Worm (Caenorhabditis elegans) whole organism, mixed stage, embryonic: ENCODE results near the gene fbxb-52.

Experiments used
- bed-3 ChIP-seq: fragments of 200-800 bp; sonication (Bioruptor generic); optimal IDR thresholded peaks from 3 replicates; lab custom pipeline; 2018; ENCODE audit warnings: mild to moderate bottlenecking, missing genetic modification characterization, moderate library complexity, missing compliant biosample characterization
- blmp-1 ChIP-seq: fragments of 150-350 bp; optimal IDR thresholded peaks from 2 replicates; lab custom pipeline; 2014; ENCODE audit warnings: missing biosample characterization, missing genetic modification characterization
- ceh-39 ChIP-seq: fragments of 150-350 bp; optimal IDR thresholded peaks from 2 replicates; lab custom pipeline; 2014; ENCODE audit warnings: missing biosample characterization, missing genetic modification characterization
- ceh-43 ChIP-seq: fragments of 200-800 bp; sonication (Bioruptor generic); optimal IDR thresholded peaks from 2 replicates; lab custom pipeline; 2018; ENCODE audit warnings: mild to moderate bottlenecking, missing genetic modification characterization, moderate library complexity, missing compliant biosample characterization
- ceh-83 ChIP-seq: fragments of 200-800 bp; sonication (Bioruptor generic); optimal IDR thresholded peaks from 2 replicates; lab custom pipeline; 2018; ENCODE audit warnings: mild to moderate bottlenecking, missing genetic modification characterization, missing compliant biosample characterization
- ces-1 ChIP-seq: fragments of 150-350 bp; optimal IDR thresholded peaks from 2 replicates; lab custom pipeline; 2014; ENCODE audit warnings: missing biosample characterization, missing genetic modification reagents, missing genetic modification characterization
- cnd-1 ChIP-seq: fragments of 200-800 bp; sonication (Bioruptor generic); optimal IDR thresholded peaks from 2 replicates; lab custom pipeline; 2018; ENCODE audit warnings: mild to moderate bottlenecking, missing genetic modification characterization, missing compliant biosample characterization
- drap-1 ChIP-seq: fragments of 200-800 bp; sonication (Bioruptor generic); optimal IDR thresholded peaks from 3 replicates; lab custom pipeline; 2018; ENCODE audit warnings: mild to moderate bottlenecking, missing genetic modification characterization, missing compliant biosample characterization
- elt-3 ChIP-seq: fragments of 150-350 bp; optimal IDR thresholded peaks from 2 replicates; lab custom pipeline; 2014; ENCODE audit warnings: missing biosample characterization, missing genetic modification characterization
- ham-2 ChIP-seq: fragments of 200-800 bp; sonication (Bioruptor generic); optimal IDR thresholded peaks from 2 replicates; lab custom pipeline; 2018; ENCODE audit warnings: mild to moderate bottlenecking, missing genetic modification characterization, missing compliant biosample characterization
- hlh-1 ChIP-seq: fragments of 150-350 bp; optimal IDR thresholded peaks from 2 replicates; lab custom pipeline; 2014; ENCODE audit warnings: missing biosample characterization, missing genetic modification reagents, missing genetic modification characterization
- lin-13 ChIP-seq: fragments of 150-350 bp; optimal IDR thresholded peaks from 2 replicates; lab custom pipeline; 2014; ENCODE audit warnings: missing biosample characterization, missing genetic modification characterization
- lin-32 ChIP-seq: fragments of 200-800 bp; sonication (Bioruptor generic); optimal IDR thresholded peaks from 2 replicates; lab custom pipeline; 2018; ENCODE audit warnings: mild to moderate bottlenecking, missing genetic modification characterization, missing compliant biosample characterization
- mep-1 ChIP-seq: fragments of 150-350 bp; optimal IDR thresholded peaks from 2 replicates; lab custom pipeline; 2017; ENCODE audit warnings: missing biosample characterization, missing genetic modification reagents, missing genetic modification characterization, inconsistent platforms
- mls-2 ChIP-seq: sonication (generic microtip); optimal IDR thresholded peaks from 2 replicates; lab custom pipeline; 2016; ENCODE audit warnings: mild to moderate bottlenecking, missing genetic modification characterization, moderate library complexity, missing compliant biosample characterization
- nhr-12 ChIP-seq: fragments of 150-350 bp; optimal IDR thresholded peaks from 2 replicates; lab custom pipeline; 2014; ENCODE audit warnings: missing biosample characterization, missing genetic modification characterization
- nhr-2 ChIP-seq: fragments of 150-350 bp; optimal IDR thresholded peaks from 2 replicates; lab custom pipeline; 2014; ENCODE audit warnings: missing biosample characterization, missing genetic modification characterization
- nhr-237 ChIP-seq: fragments of 150-350 bp; optimal IDR thresholded peaks from 2 replicates; lab custom pipeline; 2014; ENCODE audit warnings: missing biosample characterization, missing genetic modification characterization
- nhr-76 ChIP-seq: sonication (generic microtip); optimal IDR thresholded peaks from 2 replicates; lab custom pipeline; 2017; ENCODE audit warnings: missing biosample characterization, missing genetic modification characterization
- pha-4 ChIP-seq: fragments of 150-350 bp; optimal IDR thresholded peaks from 2 replicates; lab custom pipeline; 2018; ENCODE audit warnings: missing biosample characterization, missing genetic modification reagents, missing genetic modification characterization
- sem-2 ChIP-seq: fragments of 200-800 bp; sonication (Bioruptor generic); optimal IDR thresholded peaks from 2 replicates; lab custom pipeline; 2018; ENCODE audit warnings: mild to moderate bottlenecking, missing genetic modification characterization, missing compliant biosample characterization
- snpc-4 ChIP-seq: fragments of 150-350 bp; optimal IDR thresholded peaks from 2 replicates; lab custom pipeline; 2014; ENCODE audit warnings: missing biosample characterization, missing genetic modification characterization
- sptf-1 ChIP-seq: sonication (generic microtip); optimal IDR thresholded peaks from 2 replicates; lab custom pipeline; 2017; ENCODE audit warnings: mild to moderate bottlenecking, missing genetic modification characterization, moderate library complexity, missing compliant biosample characterization
- tbx-8 ChIP-seq: fragments of 200-800 bp; sonication (Bioruptor generic); optimal IDR thresholded peaks from 2 replicates; lab custom pipeline; 2018; ENCODE audit warnings: mild to moderate bottlenecking, missing genetic modification characterization, moderate library complexity, missing compliant biosample characterization
- unc-120 ChIP-seq: sonication (generic microtip); optimal IDR thresholded peaks from 2 replicates; lab custom pipeline; 2017; ENCODE audit warnings: missing genetic modification characterization, missing compliant biosample characterization; ENCODE audit not compliant: poor library complexity, severe bottlenecking
- unc-39 ChIP-seq: fragments of 150-350 bp; optimal IDR thresholded peaks from 2 replicates; lab custom pipeline; 2014; ENCODE audit warnings: missing biosample characterization, missing genetic modification characterization
- zip-8 ChIP-seq: fragments of 150-350 bp; optimal IDR thresholded peaks from 2 replicates; lab custom pipeline; 2014; ENCODE audit warnings: missing biosample characterization, missing genetic modification characterization

The fbxb-52 gene

DNA sequence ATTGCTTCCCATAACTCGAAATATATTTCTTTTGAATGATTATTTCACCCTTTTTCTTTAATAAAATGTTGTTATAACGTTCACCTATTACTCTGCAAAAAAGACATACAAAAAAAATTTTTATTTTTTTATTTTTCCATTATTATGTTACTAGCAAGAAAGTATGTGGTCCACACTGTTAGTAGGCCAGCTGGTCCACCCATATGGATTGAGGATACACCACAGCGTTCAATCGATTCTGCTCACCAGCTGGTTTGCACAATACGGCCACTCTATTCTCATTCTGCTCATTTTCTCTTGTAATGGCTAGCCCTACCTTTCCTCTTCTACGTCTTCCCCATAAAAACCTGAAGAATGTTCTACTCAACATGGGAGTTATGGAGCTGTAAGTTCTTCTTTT lies 11.8 kb downstream of the fbxb-52 start, which contains the start of gene fbxb-44:
Gene fbxb-44, plus strand, starts transcription at position 301 of the 400 bp plus-strand sequence.
- no peak for TF ChIP-seq blmp-1
- no peak for TF ChIP-seq elt-3 (tag; lab: Kevin White, UChicago)
- TF ChIP-seq drap-1 (GFP tag; lab: Kevin White, UChicago), result no peak
- peak; percentile 34 for TF ChIP-seq cnd-1 (tag; lab: Kevin White, UChicago)
- no peak for TF ChIP-seq nhr-2 (tag; lab: Kevin White, UChicago)
- TF ChIP-seq mls-2 (tag; lab: Kevin White, UChicago), result no peak

ce11 chrII:1537321-1537720 lies 13.1 kb downstream of the fbxb-52 start, which contains the start of gene fbxb-42:
Gene fbxb-42 (plus strand): TSS chrII:1537621.
- TF ChIP-seq cnd-1 (tag; lab: Kevin White, UChicago) (peak; percentile 48), nhr-12 (tag; lab: Kevin White, UChicago) (no peak)

DNA sequence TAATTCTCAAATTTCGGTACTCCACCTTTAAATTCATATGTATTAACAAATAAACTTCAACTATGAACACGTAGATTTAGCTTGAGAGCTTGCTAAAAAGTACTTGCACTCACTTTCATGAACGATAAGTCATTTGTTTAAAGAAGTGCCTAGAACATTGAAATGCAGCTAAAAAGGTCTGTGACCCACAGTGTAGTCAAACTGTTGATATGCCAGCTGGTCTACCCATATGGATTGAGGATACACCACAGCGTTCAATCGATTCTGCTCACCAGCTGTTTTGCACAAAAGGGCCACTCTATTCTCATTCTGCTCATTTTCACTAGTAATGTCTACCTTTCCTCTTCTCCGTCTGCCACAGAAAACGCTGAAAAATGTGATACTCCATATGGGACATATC lies 14.5 kb downstream of the fbxb-52 start, which contains the start of gene fbxb-43:
Gene fbxb-43, plus strand, starts transcription at position 301 of the 400 bp plus-strand sequence.
- TF ChIP-seq unc-120 (no peak), cnd-1 (tag; lab: Kevin White, UChicago) (peak; percentile 51), pha-4 (tag; lab: Kevin White, UChicago) (no peak)

DNA sequence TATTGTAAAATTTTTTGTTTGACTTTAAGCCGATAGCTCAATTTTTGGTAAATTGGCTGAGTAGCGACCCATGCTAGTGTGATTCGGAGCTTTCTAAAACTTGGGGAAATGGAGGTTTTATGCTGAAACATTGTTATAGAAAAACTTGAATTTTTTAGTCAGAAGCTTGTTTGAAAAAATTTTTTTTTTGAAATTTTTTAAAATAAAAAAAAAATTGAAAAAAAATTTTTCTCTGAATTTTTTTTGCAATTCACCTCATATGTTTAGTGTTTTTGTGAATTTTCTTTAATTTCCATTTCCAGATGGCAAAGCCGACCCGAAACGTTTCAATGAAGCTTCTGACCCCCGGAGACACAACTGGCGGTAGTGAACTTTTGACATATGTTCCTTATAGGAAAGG lies 21.3 kb downstream of the fbxb-52 start, which contains the start of gene Y51H7BR.4:
Gene Y51H7BR.4, plus strand, starts transcription at position 301 of the 400 bp plus-strand sequence.
- TF ChIP-seq ceh-43 (GFP tag; lab: Kevin White, UChicago) (no peak), mep-1 (tag; lab: Kevin White, UChicago) (no peak), nhr-76 (tag; lab: Kevin White, UChicago) (no peak), ham-2 (GFP tag; lab: Kevin White, UChicago) (no peak), tbx-8 (GFP tag; lab: Kevin White, UChicago) (no peak), sptf-1 (tag; lab: Kevin White, UChicago) (no peak)

DNA sequence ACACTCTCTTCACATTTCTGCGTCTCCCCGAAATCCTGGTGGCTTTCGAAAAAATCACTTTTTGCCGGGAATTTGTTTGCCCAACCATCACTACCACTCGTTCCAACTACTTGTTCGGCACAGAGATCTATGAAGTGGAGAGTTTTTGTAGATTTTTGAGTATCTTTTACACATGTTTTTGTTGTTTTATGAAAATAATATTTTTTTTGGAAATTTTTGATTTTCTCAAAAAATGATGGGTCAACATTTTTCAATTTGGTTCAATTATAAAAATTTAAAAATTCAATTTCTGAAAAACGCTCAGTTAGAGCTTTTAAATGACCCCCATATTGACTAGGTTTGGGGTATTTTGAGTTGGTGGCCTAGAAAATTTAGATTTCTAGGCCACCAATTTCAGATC lies 24.9 kb downstream of the fbxb-52 start, which contains the start of gene Y51H7BR.7:
Gene Y51H7BR.7, minus strand, starts transcription at position 101 of the 400 bp plus-strand sequence.
- no peak for TF ChIP-seq zip-8
- no peak for TF ChIP-seq unc-120
- no peak for TF ChIP-seq lin-32
- TF ChIP-seq ceh-43 (GFP tag; lab: Kevin White, UChicago), result no peak
- no peak for TF ChIP-seq elt-3 (tag; lab: Kevin White, UChicago)
- TF ChIP-seq mls-2 (tag; lab: Kevin White, UChicago), result no peak
- no peak for TF ChIP-seq tbx-8 (GFP tag; lab: Kevin White, UChicago)
- no peak for TF ChIP-seq ceh-39
- TF ChIP-seq snpc-4 (tag; lab: Kevin White, UChicago), result no peak
- no peak for TF ChIP-seq unc-39 (tag; lab: Kevin White, UChicago)
- TF ChIP-seq hlh-1 (tag; lab: Kevin White, UChicago), result no peak
- TF ChIP-seq ceh-83, result no peak
- TF ChIP-seq sem-2 (GFP tag; lab: Kevin White, UChicago), result no peak
- no peak for TF ChIP-seq nhr-76 (tag; lab: Kevin White, UChicago)

DNA sequence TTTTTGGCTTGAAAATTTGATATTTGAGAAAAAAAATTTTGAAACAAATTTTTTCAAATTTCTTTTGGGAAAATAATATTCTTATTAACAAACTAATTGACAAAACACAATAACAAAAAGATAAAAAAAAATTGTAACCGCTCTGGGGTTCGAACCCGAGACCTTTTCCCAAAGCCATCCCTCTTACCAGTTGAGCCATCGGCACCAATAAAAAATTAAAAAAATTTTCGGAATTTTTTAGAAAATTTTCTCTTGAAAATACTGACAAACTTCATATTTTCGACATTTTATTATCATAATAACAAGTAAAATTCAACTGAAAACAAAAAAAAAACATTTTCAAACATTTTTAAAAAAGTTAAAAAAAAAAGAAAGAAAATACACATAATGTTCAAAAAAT lies 28.4 kb downstream of the fbxb-52 start:
- TF ChIP-seq drap-1 (GFP tag; lab: Kevin White, UChicago) (no peak), lin-32 (no peak), nhr-12 (tag; lab: Kevin White, UChicago) (no peak), sem-2 (GFP tag; lab: Kevin White, UChicago) (no peak), bed-3 (GFP tag; lab: Kevin White, UChicago) (no peak), elt-3 (tag; lab: Kevin White, UChicago) (no peak), tbx-8 (GFP tag; lab: Kevin White, UChicago) (no peak), sptf-1 (tag; lab: Kevin White, UChicago) (no peak), snpc-4 (tag; lab: Kevin White, UChicago) (no peak)

DNA sequence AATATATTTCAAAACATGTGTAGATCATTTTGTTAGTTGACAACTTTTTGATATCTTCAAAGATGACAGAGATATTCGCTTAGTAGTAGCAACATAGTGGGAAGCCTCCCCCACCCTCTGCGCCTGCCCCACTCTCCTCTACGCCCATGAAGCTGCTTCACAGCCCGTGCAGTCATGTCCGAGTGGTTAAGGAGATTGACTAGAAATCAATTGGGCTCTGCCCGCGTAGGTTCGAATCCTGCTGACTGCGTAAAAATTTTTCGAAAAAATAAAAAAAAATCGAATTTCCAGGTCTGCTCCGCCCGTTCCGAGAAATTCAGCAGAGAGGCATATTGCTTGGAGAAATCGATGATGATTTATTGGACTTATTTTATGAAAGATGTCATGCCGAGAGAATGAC lies 30.5 kb downstream of the fbxb-52 start:
- TF ChIP-seq sem-2 (GFP tag; lab: Kevin White, UChicago) (peak; percentile 11), snpc-4 (tag; lab: Kevin White, UChicago) (no peak), ham-2 (GFP tag; lab: Kevin White, UChicago) (no peak), unc-39 (tag; lab: Kevin White, UChicago) (no peak), mls-2 (tag; lab: Kevin White, UChicago) (peak; percentile 28), lin-13 (no peak), ces-1 (GFP tag; lab: Kevin White, UChicago) (peak; percentile 29), sptf-1 (tag; lab: Kevin White, UChicago) (peak; percentile 54), elt-3 (tag; lab: Kevin White, UChicago) (no peak), nhr-237 (tag; lab: Kevin White, UChicago) (no peak), ceh-83 (peak; percentile 20)
